Comparison of ENCODE assay signal across 5 fruit fly cellular contexts in genomic region chr3R:18997388-18998287, dm6.
TF ChIP-seq lines count a peak whose summit lies in the region.

No protein-coding gene starts in this region.

- peak; percentile 45 for TF ChIP-seq CTCF in whole organism, embryonic (GFP tag; optimal IDR thresholded peaks at IDR 0.05; lab: Kevin White, UChicago)

TF ChIP-seq in whole organism, adult, 20 proteins besides CTCF, POLR2A, EP300 and RAD21 (continues in another document):
- no peak for TF ChIP-seq CG14711 (tag; optimal IDR thresholded peaks at IDR 0.05; lab: Kevin White, UChicago)
- TF ChIP-seq pad (GFP tag; optimal IDR thresholded peaks at IDR 0.05; lab: Kevin White, UChicago), result no peak
- TF ChIP-seq CG1620 (GFP tag; optimal IDR thresholded peaks at IDR 0.05; lab: Kevin White, UChicago), result no peak
- TF ChIP-seq CG7101 (tag; optimal IDR thresholded peaks at IDR 0.05; lab: Kevin White, UChicago), result peak; percentile 23
- TF ChIP-seq Clk (GFP tag; optimal IDR thresholded peaks at IDR 0.05; lab: Kevin White, UChicago), result no peak
- TF ChIP-seq CG12768 (GFP tag; optimal IDR thresholded peaks at IDR 0.05; lab: Kevin White, UChicago), result no peak
- TF ChIP-seq CG11617 (GFP tag; optimal IDR thresholded peaks at IDR 0.05; lab: Kevin White, UChicago), result peak; percentile 13
- TF ChIP-seq cnc (optimal IDR thresholded peaks at IDR 0.05; lab: Kevin White, UChicago), result no peak
- peak; percentile 43 for TF ChIP-seq kay (GFP tag; lab: Kevin White, UChicago; ENCODE audit: borderline replicate concordance)
- TF ChIP-seq ovo (GFP tag; optimal IDR thresholded peaks at IDR 0.05; lab: Kevin White, UChicago), result peak; percentile 20
- TF ChIP-seq Hr96 (GFP tag; optimal IDR thresholded peaks at IDR 0.05; lab: Kevin White, UChicago), result no peak
- TF ChIP-seq CG7045 (GFP tag; optimal IDR thresholded peaks at IDR 0.05; lab: Kevin White, UChicago), result no peak
- no peak for TF ChIP-seq Crg-1 (GFP tag; optimal IDR thresholded peaks at IDR 0.05; lab: Kevin White, UChicago)
- TF ChIP-seq CG5204 (GFP tag; optimal IDR thresholded peaks at IDR 0.05; lab: Kevin White, UChicago), result no peak
- TF ChIP-seq toe (GFP tag; optimal IDR thresholded peaks at IDR 0.05; lab: Kevin White, UChicago), result no peak
- no peak for TF ChIP-seq Mnt (GFP tag; optimal IDR thresholded peaks at IDR 0.05; lab: Kevin White, UChicago)
- TF ChIP-seq cic (GFP tag; optimal IDR thresholded peaks at IDR 0.05; lab: Kevin White, UChicago), result no peak
- TF ChIP-seq tj (GFP tag; optimal IDR thresholded peaks at IDR 0.05; lab: Kevin White, UChicago), result no peak
- TF ChIP-seq CG33017 (tag; optimal IDR thresholded peaks at IDR 0.05; lab: Kevin White, UChicago), result no peak

TF ChIP-seq in whole organism, embryonic, 481 proteins besides CTCF, POLR2A, EP300 and RAD21 (continues in another document):
- TF ChIP-seq salm (tag; optimal IDR thresholded peaks at IDR 0.05; lab: Kevin White, UChicago) (peak; percentile 92), CG10565 (GFP tag; optimal IDR thresholded peaks at IDR 0.05; lab: Kevin White, UChicago) (no peak), CG6791 (GFP tag; IDR thresholded peaks at IDR 0.05; lab: Robert Waterston, UW; ENCODE audit: partially characterized antibody) (no peak), CG9797 (GFP tag; optimal IDR thresholded peaks at IDR 0.05; lab: Kevin White, UChicago) (peak; percentile 10), Optix (GFP tag; IDR thresholded peaks at IDR 0.05; lab: Robert Waterston, UW) (peak; percentile 74; the same call in 2 of the 3 replicates), HLHmδ (GFP tag; optimal IDR thresholded peaks at IDR 0.05; lab: Kevin White, UChicago) (peak; percentile 67), sens (GFP tag; lab: Kevin White, UChicago) (peak; percentile 92), CG6689 (GFP tag; IDR thresholded peaks at IDR 0.05; lab: Robert Waterston, UW) (peak; percentile 29; the same call in 1 of the 2 replicates), PHDP (tag; optimal IDR thresholded peaks at IDR 0.05; lab: Kevin White, UChicago) (peak; percentile 91), CG1024 (GFP tag; IDR thresholded peaks at IDR 0.05; lab: Robert Waterston, UW) (peak; percentile 55; the same call in 1 of the 2 replicates), kah (GFP tag; optimal IDR thresholded peaks at IDR 0.05; lab: Kevin White, UChicago) (peak; percentile 50), TFAM (GFP tag; optimal IDR thresholded peaks at IDR 0.05; lab: Kevin White, UChicago) (no peak), NC2α (GFP tag; optimal IDR thresholded peaks at IDR 0.05; lab: Kevin White, UChicago) (peak; percentile 85), CG1233 (GFP tag; optimal IDR thresholded peaks at IDR 0.05; lab: Kevin White, UChicago) (peak; percentile 73), CG7745 (tag; optimal IDR thresholded peaks at IDR 0.05; lab: Kevin White, UChicago) (peak; percentile 93), chn (GFP tag; optimal IDR thresholded peaks at IDR 0.05; lab: Kevin White, UChicago) (peak; percentile 48), da (GFP tag; optimal IDR thresholded peaks at IDR 0.05; lab: Kevin White, UChicago) (peak; percentile 45), CG4404 (GFP tag; IDR thresholded peaks at IDR 0.05; lab: Robert Waterston, UW) (no peak)

TF ChIP-seq in whole organism, prepupa, 60 proteins besides CTCF, POLR2A, EP300 and RAD21 (continues in another document):
- TF ChIP-seq CG15336 (GFP tag; IDR thresholded peaks at IDR 0.05; lab: Robert Waterston, UW) (no peak), Met (GFP tag; optimal IDR thresholded peaks at IDR 0.05; lab: Kevin White, UChicago) (peak; percentile 13), Blimp-1 (GFP tag; optimal IDR thresholded peaks at IDR 0.05; lab: Kevin White, UChicago) (no peak), Smox (GFP tag; optimal IDR thresholded peaks at IDR 0.05; lab: Kevin White, UChicago) (peak; percentile 38), esn (GFP tag; optimal IDR thresholded peaks at IDR 0.05; lab: Kevin White, UChicago) (peak; percentile 26), Lpt (GFP tag; optimal IDR thresholded peaks at IDR 0.05; lab: Kevin White, UChicago) (no peak), ss (GFP tag; optimal IDR thresholded peaks at IDR 0.05; lab: Kevin White, UChicago) (peak in 1 of 2 experiments; percentile 31), CG16779 (tag; optimal IDR thresholded peaks at IDR 0.05; lab: Kevin White, UChicago) (no peak), CG6854 (GFP tag; optimal IDR thresholded peaks at IDR 0.05; lab: Kevin White, UChicago) (peak; percentile 56), Eip78C (GFP tag; lab: Kevin White, UChicago) (peak; percentile 70), Sox102F (GFP tag; optimal IDR thresholded peaks at IDR 0.05; lab: Kevin White, UChicago) (peak; percentile 35), Sox15 (GFP tag; optimal IDR thresholded peaks at IDR 0.05; lab: Kevin White, UChicago) (no peak), net (GFP tag; optimal IDR thresholded peaks at IDR 0.05; lab: Kevin White, UChicago) (peak; percentile 0), Ets96B (tag; optimal IDR thresholded peaks at IDR 0.05; lab: Kevin White, UChicago) (no peak), CG8119 (GFP tag; IDR thresholded peaks at IDR 0.05; lab: Robert Waterston, UW) (no peak), CG4318 (GFP tag; optimal IDR thresholded peaks at IDR 0.05; lab: Kevin White, UChicago) (no peak), CG31627 (GFP tag; optimal IDR thresholded peaks at IDR 0.05; lab: Kevin White, UChicago) (no peak), fkh (GFP tag; optimal IDR thresholded peaks at IDR 0.05; lab: Kevin White, UChicago) (peak; percentile 96), svp (GFP tag; lab: Kevin White, UChicago) (peak; percentile 86), CG34406 (GFP tag; optimal IDR thresholded peaks at IDR 0.05; lab: Kevin White, UChicago) (peak; percentile 49)

TF ChIP-seq in whole organism, pupa, 21 proteins besides CTCF, POLR2A, EP300 and RAD21:
- TF ChIP-seq Pif1B (GFP tag; optimal IDR thresholded peaks at IDR 0.05; lab: Kevin White, UChicago) (no peak), CG13204 (GFP tag; optimal IDR thresholded peaks at IDR 0.05; lab: Kevin White, UChicago) (peak; percentile 12), CG15710 (tag; optimal IDR thresholded peaks at IDR 0.05; lab: Kevin White, UChicago) (no peak)

TF ChIP-seq in whole organism, wandering third instar larva, 38 proteins besides CTCF, POLR2A, EP300 and RAD21:
- peak; percentile 37 for TF ChIP-seq rgr (GFP tag; optimal IDR thresholded peaks at IDR 0.05; lab: Kevin White, UChicago)
- no peak for TF ChIP-seq CG9705 (GFP tag; optimal IDR thresholded peaks at IDR 0.05; lab: Kevin White, UChicago)
- TF ChIP-seq Mio (GFP tag; optimal IDR thresholded peaks at IDR 0.05; lab: Kevin White, UChicago), result no peak
- no peak for TF ChIP-seq dl (GFP tag; optimal IDR thresholded peaks at IDR 0.05; lab: Kevin White, UChicago; ENCODE audit: insufficient read depth in 1 of 2, partially characterized antibody in 2 of 2)
- peak; percentile 7 for TF ChIP-seq psq (GFP tag; optimal IDR thresholded peaks at IDR 0.05; lab: Kevin White, UChicago)
- no peak for TF ChIP-seq Hr83 (GFP tag; optimal IDR thresholded peaks at IDR 0.05; lab: Kevin White, UChicago; ENCODE audit: poor library complexity, severe bottlenecking)
- TF ChIP-seq Hr78 (GFP tag; optimal IDR thresholded peaks at IDR 0.05; lab: Kevin White, UChicago), result no peak
- no peak for TF ChIP-seq CrebA (GFP tag; optimal IDR thresholded peaks at IDR 0.05; lab: Kevin White, UChicago; ENCODE audit: borderline replicate concordance)
- no peak for TF ChIP-seq woc (GFP tag; optimal IDR thresholded peaks at IDR 0.05; lab: Kevin White, UChicago)
- TF ChIP-seq sage (GFP tag; optimal IDR thresholded peaks at IDR 0.05; lab: Kevin White, UChicago), result no peak
- no peak for TF ChIP-seq tai (GFP tag; optimal IDR thresholded peaks at IDR 0.05; lab: Kevin White, UChicago)
- no peak for TF ChIP-seq Vsx2 (GFP tag; optimal IDR thresholded peaks at IDR 0.05; lab: Kevin White, UChicago; ENCODE audit: partially characterized antibody)
- TF ChIP-seq GATAd (GFP tag; optimal IDR thresholded peaks at IDR 0.05; lab: Kevin White, UChicago), result no peak
- no peak for TF ChIP-seq fru (GFP tag; optimal IDR thresholded peaks at IDR 0.05; lab: Kevin White, UChicago)
- TF ChIP-seq Dif (GFP tag; optimal IDR thresholded peaks at IDR 0.05; lab: Kevin White, UChicago; ENCODE audit: partially characterized antibody), result no peak
- peak; percentile 47 for TF ChIP-seq sv (GFP tag; optimal IDR thresholded peaks at IDR 0.05; lab: Kevin White, UChicago)
- TF ChIP-seq CG32264 (GFP tag; optimal IDR thresholded peaks at IDR 0.05; lab: Kevin White, UChicago), result no peak
- no peak for TF ChIP-seq Dfd (GFP tag; optimal IDR thresholded peaks at IDR 0.05; lab: Kevin White, UChicago)
- TF ChIP-seq OdsH (GFP tag; optimal IDR thresholded peaks at IDR 0.05; lab: Kevin White, UChicago), result no peak
- no peak for TF ChIP-seq ey (GFP tag; optimal IDR thresholded peaks at IDR 0.05; lab: Kevin White, UChicago)
- TF ChIP-seq foxo (GFP tag; optimal IDR thresholded peaks at IDR 0.05; lab: Kevin White, UChicago), result peak in 1 of 2 experiments; percentile 7
- no peak for TF ChIP-seq pan (optimal IDR thresholded peaks at IDR 0.05; lab: Kevin White, UChicago)
- TF ChIP-seq dmrt93B (GFP tag; optimal IDR thresholded peaks at IDR 0.05; lab: Kevin White, UChicago), result no peak
- TF ChIP-seq h (GFP tag; optimal IDR thresholded peaks at IDR 0.05; lab: Kevin White, UChicago), result no peak
- TF ChIP-seq N (GFP tag; optimal IDR thresholded peaks at IDR 0.05; lab: Kevin White, UChicago), result no peak
- TF ChIP-seq Rel (GFP tag; optimal IDR thresholded peaks at IDR 0.05; lab: Kevin White, UChicago), result no peak
- TF ChIP-seq Rel (tag; optimal IDR thresholded peaks at IDR 0.05; lab: Kevin White, UChicago), result no peak
- TF ChIP-seq lola (GFP tag; optimal IDR thresholded peaks at IDR 0.05; lab: Kevin White, UChicago), result no peak
- peak; percentile 5 for TF ChIP-seq Hnf4 (GFP tag; optimal IDR thresholded peaks at IDR 0.05; lab: Kevin White, UChicago)
- TF ChIP-seq brk (GFP tag; optimal IDR thresholded peaks at IDR 0.05; lab: Kevin White, UChicago), result no peak
- TF ChIP-seq dsf (GFP tag; optimal IDR thresholded peaks at IDR 0.05; lab: Kevin White, UChicago; ENCODE audit: borderline replicate concordance), result no peak
- TF ChIP-seq Myc (optimal IDR thresholded peaks at IDR 0.05; lab: Kevin White, UChicago), result no peak
- TF ChIP-seq br (GFP tag; optimal IDR thresholded peaks at IDR 0.05; lab: Kevin White, UChicago), result peak; percentile 9
- TF ChIP-seq Sp1 (GFP tag; optimal IDR thresholded peaks at IDR 0.05; lab: Kevin White, UChicago), result no peak
- TF ChIP-seq Jra (GFP tag; optimal IDR thresholded peaks at IDR 0.05; lab: Kevin White, UChicago), result no peak
- TF ChIP-seq usp (GFP tag; optimal IDR thresholded peaks at IDR 0.05; lab: Kevin White, UChicago), result no peak
- TF ChIP-seq jim (GFP tag; optimal IDR thresholded peaks at IDR 0.05; lab: Kevin White, UChicago), result no peak
- TF ChIP-seq HLH106 (tag; optimal IDR thresholded peaks at IDR 0.05; lab: Kevin White, UChicago), result no peak
- no peak for TF ChIP-seq Abd-B (GFP tag; optimal IDR thresholded peaks at IDR 0.05; lab: Kevin White, UChicago)
TF ChIP-seq in whole organism, wandering third instar larva: peak in this region for 6.
